Fruit fly (Drosophila melanogaster): ENCODE results near the gene qm.

- TF ChIP-seq fd59A (GFP tag; optimal IDR thresholded peaks at IDR 0.05) (no peak), OdsH (GFP tag; optimal IDR thresholded peaks at IDR 0.05) (no peak), achi (GFP tag; optimal IDR thresholded peaks at IDR 0.05) (no peak), Hr38 (GFP tag; optimal IDR thresholded peaks at IDR 0.05) (no peak), spab (GFP tag; optimal IDR thresholded peaks at IDR 0.05) (no peak), CG34406 (GFP tag; optimal IDR thresholded peaks at IDR 0.05) (no peak), Eip78C (GFP tag) (no peak), CG8319 (GFP tag; optimal IDR thresholded peaks at IDR 0.05) (no peak), pdm3 (GFP tag; optimal IDR thresholded peaks at IDR 0.05) (no peak), CG11762 (GFP tag; optimal IDR thresholded peaks at IDR 0.05; ENCODE audit: insufficient read depth) (no peak), Hr39 (GFP tag; optimal IDR thresholded peaks at IDR 0.05) (no peak), vri (GFP tag; optimal IDR thresholded peaks at IDR 0.05) (no peak), CG4318 (GFP tag; optimal IDR thresholded peaks at IDR 0.05) (no peak)
Measured at dm6 chr3L:7376830-7377229, 28.7 kb downstream of the qm start.
